Worm (Caenorhabditis elegans): ENCODE results near the gene F54B3.1.

F54B3.1 gene

DNA sequence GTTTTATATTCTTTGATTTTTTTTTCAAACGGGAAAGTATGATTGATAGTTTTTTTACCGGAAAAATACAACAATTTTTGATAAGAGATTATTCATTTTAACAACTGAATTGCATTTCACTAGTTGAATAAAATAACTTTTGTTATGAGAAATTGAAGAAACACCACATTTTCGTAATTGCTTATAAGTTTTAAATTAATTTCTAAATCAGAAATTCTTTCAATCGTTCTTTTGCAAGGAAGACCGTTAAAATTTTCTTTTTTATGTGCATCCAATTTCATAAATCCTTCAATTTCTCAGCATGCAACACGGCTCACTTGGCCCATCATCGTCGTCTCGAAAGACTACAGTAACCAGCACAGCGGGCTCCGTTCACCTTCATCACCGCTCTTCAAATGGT lies 28.5 kb upstream of the F54B3.1 start, which contains the start of gene plc-3:
Gene plc-3, plus strand, starts transcription at position 301 of the 400 bp plus-strand sequence.
- no peak for TF ChIP-seq ceh-24 (tag; optimal IDR thresholded peaks at IDR 0.05)
- TF ChIP-seq sox-2 (GFP tag; IDR thresholded peaks at IDR 0.05) = no peak
- no peak for TF ChIP-seq tbx-2 (tag; optimal IDR thresholded peaks at IDR 0.05)
- no peak for TF ChIP-seq pha-4 (tag; optimal IDR thresholded peaks at IDR 0.05)
- TF ChIP-seq npax-4 (tag; optimal IDR thresholded peaks at IDR 0.05) = no peak
- no peak for TF ChIP-seq sdc-2 (tag; optimal IDR thresholded peaks at IDR 0.05)
- no peak for TF ChIP-seq pha-2 (tag; optimal IDR thresholded peaks at IDR 0.05)
- TF ChIP-seq pag-3 (tag; optimal IDR thresholded peaks at IDR 0.05; ENCODE audit: borderline replicate concordance) = no peak
- no peak for TF ChIP-seq mec-3 (tag; optimal IDR thresholded peaks at IDR 0.05; ENCODE audit: borderline replicate concordance)
- no peak for TF ChIP-seq rnt-1 (tag; optimal IDR thresholded peaks at IDR 0.05)
- no peak for TF ChIP-seq pat-9 (tag; optimal IDR thresholded peaks at IDR 0.05)
- no peak for TF ChIP-seq ceh-14 (tag; optimal IDR thresholded peaks at IDR 0.05)

DNA sequence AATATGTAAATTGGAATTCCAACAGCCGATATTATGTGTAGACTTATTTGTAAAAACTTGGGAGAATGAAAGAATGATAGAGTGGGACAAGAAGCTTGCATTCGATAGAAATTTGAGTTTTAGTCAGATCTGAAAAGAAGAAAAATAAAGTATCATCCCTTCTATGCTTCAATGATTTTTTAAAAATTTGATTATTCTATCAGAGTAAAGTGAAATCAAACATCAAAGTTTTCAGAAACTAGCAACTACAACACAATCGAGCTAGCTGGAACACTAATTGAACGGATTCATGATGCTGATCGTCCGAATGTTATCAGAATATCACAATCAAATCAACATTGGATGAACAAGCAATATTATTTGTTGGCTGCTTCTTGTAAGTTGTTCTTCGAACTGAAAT lies 24.0 kb upstream of the F54B3.1 start, which contains the start of gene srh-135:
Gene srh-135, minus strand, starts transcription at position 101 of the 400 bp plus-strand sequence.
- TF ChIP-seq unc-55 (GFP tag; optimal IDR thresholded peaks at IDR 0.05) (no peak), hlh-30 (tag; optimal IDR thresholded peaks at IDR 0.05; ENCODE audit: insufficient read depth) (no peak), tbx-7 (tag; optimal IDR thresholded peaks at IDR 0.05) (no peak), sdc-2 (tag; optimal IDR thresholded peaks at IDR 0.05) (no peak), ceh-31 (tag; optimal IDR thresholded peaks at IDR 0.05) (no peak), ets-4 (tag; optimal IDR thresholded peaks at IDR 0.05) (no peak), unc-42 (tag; optimal IDR thresholded peaks at IDR 0.05) (no peak), ref-2 (tag; optimal IDR thresholded peaks at IDR 0.05) (no peak), hlh-13 (GFP tag; optimal IDR thresholded peaks at IDR 0.05) (no peak), nhr-11 (tag; optimal IDR thresholded peaks at IDR 0.05) (no peak), fkh-10 (GFP tag; optimal IDR thresholded peaks at IDR 0.05) (no peak), pha-2 (tag; optimal IDR thresholded peaks at IDR 0.05) (no peak)

DNA sequence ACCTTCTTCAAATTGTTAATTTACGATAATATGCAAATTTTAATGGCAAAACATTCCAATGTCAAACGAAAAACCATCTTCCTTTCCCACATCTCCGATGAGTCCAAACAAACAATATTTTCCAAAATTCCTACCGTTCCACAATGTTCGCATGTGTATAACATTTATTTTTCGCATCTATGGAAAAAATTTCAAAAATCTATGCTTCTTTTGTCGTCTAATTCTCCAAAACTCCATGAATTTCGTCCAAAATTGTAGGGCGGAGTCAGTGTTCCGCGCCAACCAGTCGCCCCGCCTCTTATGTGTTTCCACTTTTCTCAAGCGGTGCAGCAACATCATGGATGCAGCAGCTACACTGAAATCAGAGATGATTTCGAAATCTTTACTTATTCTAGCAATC lies 20.1 kb upstream of the F54B3.1 start, which contains the start of gene T01E8.8:
Gene T01E8.8, plus strand, starts transcription at position 301 of the 400 bp plus-strand sequence.
- no peak for TF ChIP-seq sdc-2 (tag; optimal IDR thresholded peaks at IDR 0.05)
- no peak for TF ChIP-seq K09A11.1 (tag; optimal IDR thresholded peaks at IDR 0.05; ENCODE audit: insufficient read depth)
- TF ChIP-seq dve-1 (tag; optimal IDR thresholded peaks at IDR 0.05) = no peak
- no peak for TF ChIP-seq pax-1 (tag; optimal IDR thresholded peaks at IDR 0.05)
- no peak for TF ChIP-seq ceh-34 (tag; optimal IDR thresholded peaks at IDR 0.05)
- TF ChIP-seq ama-1 (optimal IDR thresholded peaks at IDR 0.05) = no peak
- no peak for TF ChIP-seq ets-4 (tag; optimal IDR thresholded peaks at IDR 0.05)
- no peak for TF ChIP-seq elt-2 (tag; optimal IDR thresholded peaks at IDR 0.05)
- no peak for TF ChIP-seq pag-3 (tag; optimal IDR thresholded peaks at IDR 0.05; ENCODE audit: borderline replicate concordance)
- TF ChIP-seq unc-42 (tag; optimal IDR thresholded peaks at IDR 0.05) = no peak
- TF ChIP-seq ceh-6 (GFP tag; optimal IDR thresholded peaks at IDR 0.05) = no peak
- TF ChIP-seq pha-4 (tag; optimal IDR thresholded peaks at IDR 0.05) = no peak
- TF ChIP-seq zip-5 (tag; optimal IDR thresholded peaks at IDR 0.05) = no peak
- TF ChIP-seq ceh-22 (tag; optimal IDR thresholded peaks at IDR 0.05) = no peak

DNA sequence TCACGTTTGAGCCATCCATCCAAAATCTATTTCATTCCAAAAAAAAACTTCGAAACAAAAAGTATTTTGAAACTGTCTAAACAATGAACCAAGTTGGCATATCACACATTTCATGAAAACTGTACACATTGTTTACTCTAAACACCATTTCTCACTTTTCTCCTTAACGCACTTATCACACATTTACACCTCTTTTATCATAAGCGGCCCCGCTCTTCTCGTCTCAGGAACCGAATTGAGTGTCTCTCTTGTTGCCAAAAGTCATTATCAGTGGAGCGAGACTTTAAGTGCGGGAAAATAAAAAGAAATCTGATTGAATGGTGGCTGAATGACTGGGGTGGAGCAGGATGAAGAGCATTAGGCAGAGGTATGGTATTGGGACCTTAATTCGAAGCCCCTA lies 19.2 kb upstream of the F54B3.1 start:
- TF ChIP-seq elt-2 (tag; optimal IDR thresholded peaks at IDR 0.05) (peak; percentile 60), nfya-1 (tag; optimal IDR thresholded peaks at IDR 0.05) (no peak), pax-1 (tag; optimal IDR thresholded peaks at IDR 0.05) (peak; percentile 42), tbx-2 (tag; optimal IDR thresholded peaks at IDR 0.05) (no peak)

DNA sequence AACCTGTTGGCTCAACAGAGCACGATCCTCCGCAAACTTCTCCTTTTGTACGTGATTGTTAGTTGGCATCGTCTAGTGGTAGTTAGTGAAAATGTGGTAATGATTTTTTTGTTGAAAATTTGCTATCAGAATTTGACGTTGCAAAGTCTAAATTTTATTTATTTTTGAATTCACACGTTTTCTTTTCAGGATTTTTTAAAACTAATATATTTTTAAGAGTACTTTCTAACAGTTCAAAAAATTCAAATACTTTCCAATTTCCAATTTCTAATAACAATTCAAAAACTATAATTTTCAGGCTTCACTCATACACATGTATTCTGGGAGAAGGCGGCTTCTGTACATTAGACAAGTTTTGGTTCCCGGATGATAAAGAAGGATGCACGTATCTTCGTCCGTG lies 16.7 kb upstream of the F54B3.1 start, which contains the start of gene ubxn-5:
Gene ubxn-5, minus strand, starts transcription at position 101 of the 400 bp plus-strand sequence.
- TF ChIP-seq zip-5 (tag; optimal IDR thresholded peaks at IDR 0.05) (no peak), ceh-34 (tag; optimal IDR thresholded peaks at IDR 0.05) (no peak), elt-2 (tag; optimal IDR thresholded peaks at IDR 0.05) (no peak), lim-6 (tag; optimal IDR thresholded peaks at IDR 0.05) (no peak), ceh-24 (tag; optimal IDR thresholded peaks at IDR 0.05) (no peak), dmd-4 (tag; optimal IDR thresholded peaks at IDR 0.05; ENCODE audit: borderline replicate concordance) (no peak), unc-86 (tag; optimal IDR thresholded peaks at IDR 0.05) (no peak)

All from whole organism, late embryonic.